Worm (Caenorhabditis elegans): ENCODE results near the gene fkb-4.

- no peak for TF ChIP-seq nhr-12 (tag; optimal IDR thresholded peaks at IDR 0.05)
- TF ChIP-seq nhr-76 (tag; optimal IDR thresholded peaks at IDR 0.05) = no peak
- no peak for TF ChIP-seq fos-1 (tag; optimal IDR thresholded peaks at IDR 0.05)
- no peak for TF ChIP-seq elt-3 (tag; optimal IDR thresholded peaks at IDR 0.05)
Observed at ce11 chrV:12751495-12752050, 35.4 kb downstream of the fkb-4 start, which contains the start of gene C15C8.6.

All from whole organism, L3 larva.